Fruit fly (Drosophila melanogaster): ENCODE results near the gene CG5399.

DNA sequence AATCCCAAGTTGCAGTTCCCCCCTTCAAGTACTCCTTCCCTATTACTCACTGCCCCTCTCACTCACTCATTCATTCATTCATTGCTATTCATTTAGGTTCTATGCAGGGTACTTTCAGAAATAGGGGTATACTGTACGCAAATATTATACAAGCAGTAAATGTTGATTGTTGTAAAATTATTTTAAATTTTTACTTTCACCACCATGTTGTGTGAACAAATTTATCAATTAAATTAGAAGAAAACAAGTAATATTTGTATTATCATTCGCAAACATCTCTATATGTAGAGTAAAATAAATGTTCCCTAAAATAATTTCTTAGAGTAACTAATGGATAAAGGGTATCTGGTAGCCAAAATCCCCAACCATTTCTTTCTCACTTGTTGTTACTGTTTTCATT is 44.8 kb upstream of the CG5399 start:
- TF ChIP-seq Ets98B (GFP tag; IDR thresholded peaks at IDR 0.05) = no peak
- peak; percentile 57 for TF ChIP-seq CG8301 (tag; optimal IDR thresholded peaks at IDR 0.05)
- TF ChIP-seq CG9948 (tag; optimal IDR thresholded peaks at IDR 0.05) = peak; percentile 76
- TF ChIP-seq EcR (GFP tag; optimal IDR thresholded peaks at IDR 0.05) = no peak
- no peak for TF ChIP-seq CG13204 (GFP tag; optimal IDR thresholded peaks at IDR 0.05)
- TF ChIP-seq CG32121 (GFP tag; IDR thresholded peaks at IDR 0.05) = no peak
- TF ChIP-seq CG14655 (GFP tag; optimal IDR thresholded peaks at IDR 0.05) = peak; percentile 57
- peak; percentile 30 for TF ChIP-seq D1 (tag; optimal IDR thresholded peaks at IDR 0.05)
- TF ChIP-seq CG10348 (GFP tag; IDR thresholded peaks at IDR 0.05) = no peak
- TF ChIP-seq CG15710 (tag; optimal IDR thresholded peaks at IDR 0.05) = peak; percentile 79
- peak; percentile 74 for TF ChIP-seq CG34367 (tag; optimal IDR thresholded peaks at IDR 0.05)

Data from whole organism, pupa.